Fruit fly (Drosophila melanogaster) whole organism, embryonic: ENCODE measurements around the gene CG31817.

ENCODE experiments used
- Asciz ChIP-seq: fragments of 200-800 bp; sonication (Bioruptor generic); optimal IDR thresholded peaks from 2 replicates; lab custom pipeline; 2017; ENCODE audit warnings: missing biosample characterization, mild to moderate bottlenecking, missing genetic modification characterization, missing genetic modification reagents
- BEAF-32 ChIP-seq: fragments of 200-800 bp; sonication (Bioruptor generic); optimal IDR thresholded peaks from 3 replicates; lab custom pipeline; 2017; ENCODE audit warnings: missing biosample characterization, missing genetic modification characterization, mild to moderate bottlenecking, moderate library complexity, missing genetic modification reagents
- CG11504 ChIP-seq: fragments of 200-800 bp; sonication (Bioruptor generic); optimal IDR thresholded peaks from 3 replicates; lab custom pipeline; 2019; ENCODE audit warnings: missing biosample characterization, mild to moderate bottlenecking, missing genetic modification characterization, moderate library complexity
- CG11695 ChIP-seq: fragments of 200-800 bp; sonication (Bioruptor generic); IDR thresholded peaks from 3 replicates; pipeline ENCODE4 v1.3.6; 2022; ENCODE audit warnings: missing biosample characterization, missing genetic modification characterization
- CG12391 ChIP-seq: fragments of 200-800 bp; sonication (Bioruptor generic); optimal IDR thresholded peaks from 3 replicates; lab custom pipeline; 2018; ENCODE audit warnings: missing biosample characterization, mild to moderate bottlenecking, missing genetic modification characterization, moderate library complexity
- CG12659 ChIP-seq: fragments of 200-800 bp; sonication (Bioruptor generic); optimal IDR thresholded peaks from 3 replicates; lab custom pipeline; 2017; ENCODE audit warnings: mild to moderate bottlenecking, missing biosample characterization, missing genetic modification reagents, missing genetic modification characterization
- CG13123 ChIP-seq: fragments of 200-800 bp; sonication (Bioruptor generic); optimal IDR thresholded peaks from 2 replicates; lab custom pipeline; 2016; ENCODE audit warnings: missing biosample characterization, missing genetic modification characterization
- CG14860 ChIP-seq: fragments of 200-800 bp; sonication (Bioruptor generic); IDR thresholded peaks from 3 replicates; pipeline ENCODE4 v1.3.6; 2022; ENCODE audit warnings: missing biosample characterization, missing genetic modification characterization; ENCODE audit not compliant: partially characterized antibody
- CG15514 ChIP-seq: fragments of 200-800 bp; sonication (Bioruptor generic); optimal IDR thresholded peaks from 3 replicates; lab custom pipeline; 2017; ENCODE audit warnings: missing biosample characterization, missing genetic modification characterization, mild to moderate bottlenecking, moderate library complexity, missing genetic modification reagents
- CG17328 ChIP-seq: fragments of 200-800 bp; sonication (Bioruptor generic); IDR thresholded peaks from 2 replicates; pipeline ENCODE4 v1.3.6; 2022; ENCODE audit warnings: missing biosample characterization, missing genetic modification characterization
- CG17359 ChIP-seq: fragments of 200-800 bp; sonication (Bioruptor generic); optimal IDR thresholded peaks from 3 replicates; lab custom pipeline; 2018; ENCODE audit warnings: missing biosample characterization, mild to moderate bottlenecking, missing genetic modification characterization, moderate library complexity
- CG17568 ChIP-seq: fragments of 200-800 bp; sonication (Bioruptor generic); optimal IDR thresholded peaks from 2 replicates; lab custom pipeline; 2018; ENCODE audit warnings: missing biosample characterization, mild to moderate bottlenecking, missing genetic modification characterization, moderate library complexity
- CG2116 ChIP-seq: fragments of 200-800 bp; sonication (Bioruptor generic); optimal IDR thresholded peaks from 3 replicates; lab custom pipeline; 2018; ENCODE audit warnings: missing biosample characterization, mild to moderate bottlenecking, missing genetic modification characterization
- CG31441 ChIP-seq: fragments of 200-800 bp; sonication (Bioruptor generic); IDR thresholded peaks from 2 replicates; pipeline ENCODE4 v1.3.6; 2022; ENCODE audit warnings: missing biosample characterization, missing genetic modification characterization
- CG34422 ChIP-seq: fragments of 200-800 bp; sonication (Bioruptor generic); IDR thresholded peaks from 3 replicates; pipeline ENCODE4 v1.3.6; 2022; ENCODE audit warnings: missing biosample characterization, missing genetic modification characterization
- CG4328 ChIP-seq: fragments of 200-800 bp; sonication (Bioruptor generic); optimal IDR thresholded peaks from 3 replicates; lab custom pipeline; 2017; ENCODE audit warnings: missing biosample characterization, missing genetic modification reagents, missing genetic modification characterization
- CG6689 ChIP-seq: fragments of 200-800 bp; sonication (Bioruptor generic); IDR thresholded peaks from 2 replicates; pipeline ENCODE4 v1.3.6; 2022; ENCODE audit warnings: missing biosample characterization, missing genetic modification characterization
- CG6813 ChIP-seq: fragments of 200-800 bp; sonication (Bioruptor generic); optimal IDR thresholded peaks from 2 replicates; lab custom pipeline; 2017; ENCODE audit warnings: missing biosample characterization, missing genetic modification characterization, mild to moderate bottlenecking, moderate library complexity, missing genetic modification reagents
- CG7357 ChIP-seq: fragments of 200-800 bp; sonication (Bioruptor generic); IDR thresholded peaks from 3 replicates; pipeline ENCODE4 v1.3.6; 2022; ENCODE audit warnings: missing biosample characterization, missing genetic modification characterization
- CHES-1-like ChIP-seq: fragments of 200-800 bp; sonication (Bioruptor generic); optimal IDR thresholded peaks from 2 replicates; lab custom pipeline; 2016; ENCODE audit warnings: missing biosample characterization, missing genetic modification characterization
- CrebB ChIP-seq: fragments of 200-800 bp; sonication (Bioruptor generic); optimal IDR thresholded peaks from 3 replicates; lab custom pipeline; 2018; ENCODE audit warnings: missing biosample characterization, mild to moderate bottlenecking, missing genetic modification characterization
- E2f2 ChIP-seq: fragments of 200-800 bp; sonication (Bioruptor generic); IDR thresholded peaks from 2 replicates; pipeline ENCODE4 v1.3.6; 2022; ENCODE audit warnings: missing biosample characterization, missing genetic modification characterization
- GATAe ChIP-seq: fragments of 200-800 bp; sonication (Bioruptor generic); conservative IDR thresholded peaks from 2 replicates; pipeline ENCODE4 v1.3.6; 2022; ENCODE audit warnings: missing biosample characterization, missing genetic modification characterization
- Hr3 ChIP-seq: fragments of 200-800 bp; sonication (Bioruptor generic); optimal IDR thresholded peaks from 3 replicates; lab custom pipeline; 2016; ENCODE audit warnings: missing biosample characterization, missing genetic modification characterization
- Hsf ChIP-seq: fragments of 200-800 bp; sonication (Bioruptor generic); optimal IDR thresholded peaks from 3 replicates; lab custom pipeline; 2016; ENCODE audit warnings: missing biosample characterization, missing genetic modification characterization
- MTF-1 ChIP-seq: fragments of 200-800 bp; sonication (Bioruptor generic); optimal IDR thresholded peaks from 2 replicates; lab custom pipeline; 2018; ENCODE audit warnings: missing biosample characterization, mild to moderate bottlenecking, missing genetic modification characterization, borderline replicate concordance
- bbx ChIP-seq: fragments of 200-800 bp; sonication (Bioruptor generic); IDR thresholded peaks from 2 replicates; pipeline ENCODE4 v1.3.6; 2022; ENCODE audit warnings: missing biosample characterization, missing genetic modification characterization; ENCODE audit not compliant: partially characterized antibody
- btn ChIP-seq: fragments of 200-800 bp; sonication (Bioruptor generic); optimal IDR thresholded peaks from 2 replicates; lab custom pipeline; 2016; ENCODE audit warnings: missing biosample characterization, missing genetic modification characterization
- caup ChIP-seq: fragments of 200-800 bp; sonication (Bioruptor generic); optimal IDR thresholded peaks from 3 replicates; lab custom pipeline; 2017; ENCODE audit warnings: missing biosample characterization, mild to moderate bottlenecking, missing genetic modification characterization, moderate library complexity; ENCODE audit not compliant: severe bottlenecking
- corto ChIP-seq: fragments of 200-800 bp; sonication (Bioruptor generic); optimal IDR thresholded peaks from 2 replicates; lab custom pipeline; 2016; ENCODE audit warnings: missing biosample characterization, mild to moderate bottlenecking, missing genetic modification characterization, moderate library complexity
- crc ChIP-seq: fragments of 200-800 bp; sonication (Bioruptor generic); optimal IDR thresholded peaks from 2 replicates; lab custom pipeline; 2016; ENCODE audit warnings: missing biosample characterization, missing genetic modification characterization
- dmrt99B ChIP-seq: fragments of 200-800 bp; sonication (Bioruptor generic); optimal IDR thresholded peaks from 2 replicates; lab custom pipeline; 2018; ENCODE audit warnings: missing biosample characterization, mild to moderate bottlenecking, missing genetic modification characterization, moderate library complexity
- dpn ChIP-seq, 2 experiments: fragments of 200-800 bp; sonication (Bioruptor generic); optimal IDR thresholded peaks; 3 replicates each; lab custom pipeline; 2016; ENCODE audit warnings: missing biosample characterization in 2 of 2, missing genetic modification characterization in 2 of 2
- eve ChIP-seq, 2 experiments: fragments of >200 bp; optimal IDR thresholded peaks; 2 replicates each; lab custom pipeline; 2017; ENCODE audit warnings: missing biosample characterization in 2 of 2, missing genetic modification characterization in 2 of 2
- fd64A ChIP-seq: fragments of 200-800 bp; sonication (Bioruptor generic); optimal IDR thresholded peaks from 3 replicates; lab custom pipeline; 2018; ENCODE audit warnings: missing biosample characterization, mild to moderate bottlenecking, missing genetic modification characterization
- grn ChIP-seq: fragments of 200-800 bp; sonication (Bioruptor generic); optimal IDR thresholded peaks from 3 replicates; lab custom pipeline; 2017; ENCODE audit warnings: missing biosample characterization, missing genetic modification characterization
- hbn ChIP-seq: fragments of 200-800 bp; sonication (Bioruptor generic); IDR thresholded peaks from 2 replicates; pipeline ENCODE4 v1.3.6; 2022; ENCODE audit warnings: missing biosample characterization, missing genetic modification characterization; ENCODE audit not compliant: partially characterized antibody
- kah ChIP-seq: fragments of 200-800 bp; sonication (Bioruptor generic); optimal IDR thresholded peaks from 2 replicates; lab custom pipeline; 2018; ENCODE audit warnings: missing biosample characterization, mild to moderate bottlenecking, missing genetic modification characterization
- ken ChIP-seq: fragments of 200-800 bp; sonication (Bioruptor generic); IDR thresholded peaks from 3 replicates; pipeline ENCODE4 v1.3.6; 2022; ENCODE audit warnings: missing biosample characterization, missing genetic modification characterization
- lmd ChIP-seq: fragments of 200-800 bp; sonication (Bioruptor generic); IDR thresholded peaks from 2 replicates; pipeline ENCODE4 v1.3.6; 2022; ENCODE audit warnings: missing biosample characterization, missing genetic modification characterization
- mirr ChIP-seq: fragments of 200-800 bp; sonication (Bioruptor generic); optimal IDR thresholded peaks from 3 replicates; lab custom pipeline; 2018; ENCODE audit warnings: missing biosample characterization, mild to moderate bottlenecking, missing genetic modification characterization
- onecut ChIP-seq: fragments of 200-800 bp; sonication (Bioruptor generic); IDR thresholded peaks from 2 replicates; pipeline ENCODE4 v1.3.6; 2022; ENCODE audit warnings: missing biosample characterization, missing genetic modification characterization
- otp ChIP-seq: fragments of 200-800 bp; sonication (Bioruptor generic); IDR thresholded peaks from 3 replicates; pipeline ENCODE4, ENCODE4 v1.3.6; 2022; ENCODE audit warnings: missing biosample characterization, missing genetic modification characterization
- phol ChIP-seq: fragments of 200-800 bp; sonication (Bioruptor generic); optimal IDR thresholded peaks from 3 replicates; lab custom pipeline; 2018; ENCODE audit warnings: missing biosample characterization, mild to moderate bottlenecking, missing genetic modification characterization, moderate library complexity
- slp2 ChIP-seq: fragments of 200-800 bp; sonication (Bioruptor generic); optimal IDR thresholded peaks from 2 replicates; lab custom pipeline; 2016; ENCODE audit warnings: missing biosample characterization, missing genetic modification characterization
- so ChIP-seq: fragments of 200-800 bp; sonication (Bioruptor generic); IDR thresholded peaks from 3 replicates; pipeline ENCODE4 v1.3.6; 2022; ENCODE audit warnings: missing biosample characterization, missing genetic modification characterization
- stc ChIP-seq: fragments of 200-800 bp; sonication (Bioruptor generic); IDR thresholded peaks from 2 replicates; pipeline ENCODE4 v1.3.6; 2022; ENCODE audit warnings: missing biosample characterization, missing genetic modification characterization
- usp ChIP-seq: fragments of >200 bp; optimal IDR thresholded peaks from 2 replicates; lab custom pipeline; 2017; ENCODE audit warnings: missing biosample characterization, missing genetic modification characterization

The CG31817 gene

dm6 chr2L:16317777-16318610 lies 19.7 kb downstream of the CG31817 start (continued):
- TF ChIP-seq CG13123 (no peak), so (GFP tag; lab: Robert Waterston, UW) (peak; percentile 54; the same call in 2 of the 3 replicates), CG12659 (GFP tag; lab: Kevin White, UChicago) (peak; percentile 51), CG12391 (peak; percentile 1), CG31441 (GFP tag; lab: Robert Waterston, UW) (peak; percentile 24; the same call in 1 of the 2 replicates), mirr (GFP tag; lab: Kevin White, UChicago) (no peak), CG17568 (GFP tag; lab: Kevin White, UChicago) (peak; percentile 67), corto (GFP tag; lab: Kevin White, UChicago) (no peak), dpn (GFP tag; optimal IDR thresholded peaks at IDR 0.05; lab: Kevin White, UChicago) (peak; percentile 19 to 39), CHES-1-like (peak; percentile 11), phol (tag; lab: Kevin White, UChicago) (no peak), CG34422 (GFP tag; lab: Robert Waterston, UW) (no peak), E2f2 (GFP tag; lab: Robert Waterston, UW) (0 out of 2 replicates have a peak, but pooled peaks have one; percentile 19), CG7357 (GFP tag; lab: Robert Waterston, UW) (no peak), CG11695 (peak; percentile 52; the same call in 2 of the 3 replicates), lmd (no peak), CG14860 (GFP tag; lab: Robert Waterston, UW) (no peak), grn (GFP tag; lab: Kevin White, UChicago) (peak; percentile 13), CG6813 (GFP tag; lab: Kevin White, UChicago) (peak; percentile 60), CG11504 (tag; lab: Kevin White, UChicago) (peak; percentile 1), CG17328 (no peak), Hsf (GFP tag; lab: Kevin White, UChicago) (no peak), onecut (peak; percentile 47), bbx (GFP tag; lab: Robert Waterston, UW) (no peak), hbn (GFP tag; lab: Robert Waterston, UW) (no peak), fd64A (peak; percentile 39), CG2116 (GFP tag; lab: Kevin White, UChicago) (peak; percentile 27), ken (GFP tag; lab: Robert Waterston, UW) (0 out of 3 replicates have a peak, but pooled peaks have one; percentile 13), usp (GFP tag; lab: Kevin White, UChicago) (no peak), GATAe (GFP tag; lab: Robert Waterston, UW) (no peak), dmrt99B (tag; lab: Kevin White, UChicago) (peak; percentile 37), MTF-1 (GFP tag; lab: Kevin White, UChicago) (peak; percentile 70), Asciz (GFP tag; lab: Kevin White, UChicago) (peak; percentile 32), caup (GFP tag; lab: Kevin White, UChicago) (peak; percentile 84), crc (GFP tag; lab: Kevin White, UChicago) (peak; percentile 55), stc (GFP tag; lab: Robert Waterston, UW) (peak; percentile 43; the same call in 1 of the 2 replicates), CG6689 (0 out of 2 replicates have a peak, but pooled peaks have one; percentile 12), eve (GFP tag; optimal IDR thresholded peaks at IDR 0.05; lab: Kevin White, UChicago) (peak in 1 of 2 experiments; percentile 34), Hr3 (no peak), slp2 (GFP tag; lab: Kevin White, UChicago) (peak; percentile 24), otp (GFP tag; lab: Robert Waterston, UW) (peak; percentile 36; the same call in 1 of the 3 replicates), CG17359 (peak; percentile 52), btn (GFP tag; lab: Kevin White, UChicago) (no peak), kah (peak; percentile 2), CG15514 (GFP tag; lab: Kevin White, UChicago) (peak; percentile 13), BEAF-32 (GFP tag; lab: Kevin White, UChicago) (no peak), CG4328 (GFP tag; lab: Kevin White, UChicago) (peak; percentile 40), CrebB (tag; lab: Kevin White, UChicago) (peak; percentile 43)
